Worm (Caenorhabditis elegans) whole organism, midembryonic: Measurements from ENCODE around the gene unc-103.

Experiments
- cog-1 ChIP-seq: sonication (generic microtip); optimal IDR thresholded peaks from 2 replicates; lab custom pipeline; 2016; ENCODE audit warnings: missing genetic modification characterization, missing compliant biosample characterization
- klf-2 ChIP-seq: fragments of 200-800 bp; sonication (Bioruptor generic); conservative IDR thresholded peaks from 2 replicates; pipeline ENCODE4 v1.3.6; 2022; ENCODE audit warnings: missing genetic modification reagents, missing genetic modification characterization, missing compliant biosample characterization
- med-1 ChIP-seq: sonication (generic microtip); optimal IDR thresholded peaks from 2 replicates; lab custom pipeline; 2017; ENCODE audit warnings: missing genetic modification characterization, mild to moderate bottlenecking, missing compliant biosample characterization, antibody characterized with exemption, missing genetic modification reagents; ENCODE audit not compliant: insufficient read depth
- ref-1 ChIP-seq: fragments of 200-800 bp; sonication (Bioruptor generic); conservative IDR thresholded peaks from 2 replicates; pipeline ENCODE4 v1.3.6; 2022; ENCODE audit warnings: missing genetic modification reagents, missing genetic modification characterization, missing compliant biosample characterization
- ztf-23 ChIP-seq: fragments of 200-800 bp; sonication (Bioruptor generic); IDR thresholded peaks from 2 replicates; pipeline ENCODE4 v1.3.6; 2022; ENCODE audit warnings: missing genetic modification reagents, missing genetic modification characterization, missing compliant biosample characterization

DNA sequence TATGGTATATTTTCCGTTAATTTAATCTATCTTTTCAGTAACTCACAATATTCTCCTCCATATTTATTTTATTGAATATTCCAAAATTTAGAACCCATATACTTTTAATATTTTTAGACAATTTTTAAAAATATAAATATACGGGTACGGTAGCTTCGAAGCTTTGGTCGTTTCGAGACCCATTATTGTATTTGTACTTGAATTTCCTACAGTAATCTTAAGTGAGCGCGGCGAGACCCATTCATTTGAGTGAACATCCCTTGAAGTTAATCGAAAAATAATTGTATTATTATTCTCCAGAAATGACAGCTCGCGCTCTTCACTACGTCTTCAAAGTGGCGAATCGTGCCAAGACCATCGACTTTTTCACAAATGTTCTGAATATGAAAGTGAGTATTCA is 38.1 kb downstream of the unc-103 start, which contains the start of gene glod-4:
- TF ChIP-seq ztf-23 (GFP tag; lab: Robert Waterston, UW) = no peak
- TF ChIP-seq klf-2 = no peak
- TF ChIP-seq ref-1 (GFP tag; lab: Robert Waterston, UW) = no peak
- TF ChIP-seq med-1 (GFP tag; lab: Kevin White, UChicago) = no peak
- TF ChIP-seq cog-1 (tag; lab: Kevin White, UChicago) = no peak
